Fruit fly (Drosophila melanogaster): Measurements from ENCODE around the gene CG42526.

The CG42526 gene

DNA sequence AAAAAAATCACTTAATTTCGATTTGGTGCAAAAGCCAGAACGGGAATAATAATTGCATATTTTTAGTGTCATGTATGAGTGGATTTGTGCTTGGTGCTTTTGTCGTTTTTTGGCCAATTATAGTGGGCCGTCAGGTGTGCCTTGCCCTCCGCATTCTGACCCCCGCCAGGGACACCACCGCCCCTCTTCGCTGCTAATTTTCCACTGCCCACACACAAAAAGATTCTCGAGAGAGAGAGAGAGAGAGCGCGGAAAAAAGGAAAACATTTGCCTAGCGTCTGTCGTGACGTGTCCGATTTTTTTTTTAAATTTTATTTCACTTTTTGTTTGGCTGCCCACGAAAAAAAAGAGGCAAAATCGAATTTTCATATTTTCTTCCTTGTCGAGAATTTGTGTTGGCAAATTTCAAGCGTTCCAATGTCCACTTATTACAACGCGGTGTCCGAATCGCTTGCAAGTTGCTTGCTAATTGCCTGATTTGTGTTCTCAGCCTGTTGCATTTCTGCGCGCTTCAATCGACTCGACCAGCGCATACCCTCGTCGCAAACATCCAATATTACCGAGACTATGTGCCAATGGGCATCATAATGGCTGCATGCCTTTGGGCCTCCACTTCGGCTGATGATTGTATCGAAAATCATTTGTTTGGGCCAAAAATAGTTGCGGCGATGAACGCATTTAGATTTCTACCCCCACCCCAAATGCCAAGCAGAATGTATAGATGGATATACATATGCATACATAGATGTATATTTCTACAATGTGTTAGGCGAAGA lies 3.2 kb downstream of the CG42526 start (continued):
- TF ChIP-seq CG6689 (GFP tag; IDR thresholded peaks at IDR 0.05) (no peak), CG12942 (GFP tag; optimal IDR thresholded peaks at IDR 0.05) (no peak), lab (GFP tag; optimal IDR thresholded peaks at IDR 0.05) (no peak), Trl (optimal IDR thresholded peaks at IDR 0.05) (peak in 1 of 2 experiments; percentile 44), Trl (GFP tag; optimal IDR thresholded peaks at IDR 0.05) (no peak), phol (tag; optimal IDR thresholded peaks at IDR 0.05) (no peak), CG6765 (GFP tag; optimal IDR thresholded peaks at IDR 0.05) (no peak), Nf-YB (GFP tag; optimal IDR thresholded peaks at IDR 0.05) (no peak), lilli (GFP tag; optimal IDR thresholded peaks at IDR 0.05) (no peak), pan (optimal IDR thresholded peaks at IDR 0.05) (no peak), pan (GFP tag; optimal IDR thresholded peaks at IDR 0.05 in 1 of 2, IDR thresholded peaks at IDR 0.05 in 1 of 2) (no peak), CG31441 (GFP tag; IDR thresholded peaks at IDR 0.05) (no peak), CG42726 (GFP tag; IDR thresholded peaks at IDR 0.05; ENCODE audit: partially characterized antibody) (0 out of 2 replicates have a peak, but pooled peaks have one; percentile 21)

DNA sequence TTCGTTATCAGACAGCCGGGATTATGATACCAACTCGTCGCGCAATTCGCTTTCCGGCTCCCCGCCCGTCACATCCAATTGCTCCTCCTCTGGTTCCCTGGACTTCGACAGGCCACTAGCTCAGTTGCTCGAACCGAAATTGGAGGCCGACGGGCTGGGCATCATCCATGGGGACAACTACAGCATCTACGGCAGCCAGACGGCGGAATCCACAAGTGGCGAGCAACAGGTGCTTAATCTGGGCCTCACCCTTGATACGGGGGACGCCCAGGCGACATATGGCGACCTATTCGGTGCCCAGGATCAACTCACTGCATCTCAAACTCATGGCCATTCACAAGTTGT lies 4.6 kb downstream of the CG42526 start:
- no peak for TF ChIP-seq CG14014 (GFP tag; IDR thresholded peaks at IDR 0.05)
- TF ChIP-seq CG6689 (GFP tag; IDR thresholded peaks at IDR 0.05), result no peak
- TF ChIP-seq cas (GFP tag; IDR thresholded peaks at IDR 0.05), result 0 out of 2 replicates have a peak, but pooled peaks have one; percentile 23
- TF ChIP-seq Dp (GFP tag; optimal IDR thresholded peaks at IDR 0.05), result no peak
- TF ChIP-seq CG8944 (GFP tag; optimal IDR thresholded peaks at IDR 0.05), result no peak
- TF ChIP-seq CG11085 (GFP tag; IDR thresholded peaks at IDR 0.05), result no peak
- TF ChIP-seq fd102C (GFP tag; optimal IDR thresholded peaks at IDR 0.05), result no peak
- TF ChIP-seq CG2199 (GFP tag; IDR thresholded peaks at IDR 0.05), result no peak
- TF ChIP-seq Atf6 (GFP tag; IDR thresholded peaks at IDR 0.05), result 0 out of 2 replicates have a peak, but pooled peaks have one; percentile 16
- no peak for TF ChIP-seq CG34224 (GFP tag; IDR thresholded peaks at IDR 0.05; ENCODE audit: partially characterized antibody)
- 0 out of 2 replicates have a peak, but pooled peaks have one; percentile 5 for TF ChIP-seq tna (GFP tag; IDR thresholded peaks at IDR 0.05; ENCODE audit: partially characterized antibody)
- TF ChIP-seq GATAe (GFP tag; conservative IDR thresholded peaks at IDR 0.05), result peak; percentile 14; the same call in 1 of the 2 replicates
- no peak for TF ChIP-seq Adf1 (GFP tag; IDR thresholded peaks at IDR 0.05)
- no peak for TF ChIP-seq CG31388 (GFP tag; optimal IDR thresholded peaks at IDR 0.05)
- no peak for TF ChIP-seq eve (GFP tag; optimal IDR thresholded peaks at IDR 0.05)
- TF ChIP-seq kah (GFP tag; optimal IDR thresholded peaks at IDR 0.05), result peak; percentile 70
- TF ChIP-seq HLH4C (GFP tag; IDR thresholded peaks at IDR 0.05; ENCODE audit: partially characterized antibody), result 0 out of 3 replicates have a peak, but pooled peaks have one; percentile 48
- no peak for TF ChIP-seq CG2202 (tag; optimal IDR thresholded peaks at IDR 0.05)
- TF ChIP-seq CG31224 (GFP tag; IDR thresholded peaks at IDR 0.05), result no peak
- TF ChIP-seq seq (GFP tag; IDR thresholded peaks at IDR 0.05), result peak; percentile 2; the same call in 1 of the 2 replicates
- TF ChIP-seq nau (GFP tag; optimal IDR thresholded peaks at IDR 0.05), result no peak

- TF ChIP-seq CG13287 (GFP tag; IDR thresholded peaks at IDR 0.05; ENCODE audit: partially characterized antibody), result peak; percentile 61; the same call in 1 of the 2 replicates
- TF ChIP-seq ase (GFP tag; IDR thresholded peaks at IDR 0.05), result peak; percentile 51; the same call in 2 of the 3 replicates
- no peak for TF ChIP-seq CG1602 (GFP tag; optimal IDR thresholded peaks at IDR 0.05)
- TF ChIP-seq maf-S (GFP tag; optimal IDR thresholded peaks at IDR 0.05), result peak; percentile 4
- TF ChIP-seq Hr3 (GFP tag; optimal IDR thresholded peaks at IDR 0.05), result peak; percentile 17
- peak; percentile 98 for TF ChIP-seq CG12155 (GFP tag; optimal IDR thresholded peaks at IDR 0.05)
- TF ChIP-seq CG17612 (GFP tag; IDR thresholded peaks at IDR 0.05), result no peak
- TF ChIP-seq ac (GFP tag; optimal IDR thresholded peaks at IDR 0.05), result peak; percentile 40
- no peak for TF ChIP-seq CG8944 (GFP tag; optimal IDR thresholded peaks at IDR 0.05)
- TF ChIP-seq H2.0 (GFP tag; IDR thresholded peaks at IDR 0.05), result no peak
- peak; percentile 52 for TF ChIP-seq CrebB (tag; optimal IDR thresholded peaks at IDR 0.05)
- TF ChIP-seq unpg (GFP tag; optimal IDR thresholded peaks at IDR 0.05), result peak; percentile 60
- peak; percentile 52 for TF ChIP-seq CG18619 (GFP tag; optimal IDR thresholded peaks at IDR 0.05)
- TF ChIP-seq lola (GFP tag; optimal IDR thresholded peaks at IDR 0.05), result no peak
Measured at dm6 chr3L:9429665-9430607, 5.3 kb downstream of the CG42526 start, which contains the start of the genes RpS17 and MTF-1. TSS of gene RpS17 (minus strand) at chr3L:9429821. TSS of gene MTF-1 (plus strand) at chr3L:9430312.
